Fruit fly (Drosophila melanogaster): ENCODE data around the gene Sry-delta.

Gene Sry-delta

DNA sequence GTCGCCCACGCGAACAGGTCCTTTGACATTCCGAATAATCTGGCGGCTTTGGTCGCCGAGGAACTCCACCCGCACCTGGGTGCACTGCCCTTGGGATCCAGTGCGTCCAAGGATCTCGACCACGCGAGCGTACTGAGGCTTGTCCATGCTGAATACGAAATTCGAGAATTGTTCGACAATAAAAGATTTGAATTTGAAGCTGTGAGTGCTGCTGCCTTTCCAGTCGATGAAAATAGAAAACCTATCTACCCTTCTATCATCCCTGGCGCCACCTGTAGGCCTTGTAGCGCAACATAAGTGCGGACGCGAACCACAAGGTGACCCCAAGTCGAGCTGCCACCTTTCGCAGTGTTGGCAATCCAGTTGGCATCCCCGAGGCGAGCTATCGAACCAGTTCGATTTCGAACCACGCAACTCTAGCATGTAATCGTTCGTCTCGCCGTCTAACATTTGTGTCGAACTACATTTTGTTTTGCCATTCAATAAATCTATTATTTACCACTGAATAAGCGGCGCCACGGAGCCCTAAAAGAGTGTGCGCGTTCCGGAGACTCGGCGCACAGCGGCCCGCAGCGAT is 20.6 kb upstream of the Sry-delta start, which contains the start of the genes RpS28a and Axn (continued):
- TF ChIP-seq B-H1 (GFP tag; IDR thresholded peaks at IDR 0.05) (no peak), CG9932 (GFP tag; IDR thresholded peaks at IDR 0.05) (peak; percentile 65), Dip3 (GFP tag; optimal IDR thresholded peaks at IDR 0.05) (no peak), CG17359 (tag; optimal IDR thresholded peaks at IDR 0.05) (no peak), Trl (optimal IDR thresholded peaks at IDR 0.05) (no peak), Trl (GFP tag; optimal IDR thresholded peaks at IDR 0.05) (no peak), zfh2 (GFP tag; optimal IDR thresholded peaks at IDR 0.05) (no peak), CG15073 (GFP tag; optimal IDR thresholded peaks at IDR 0.05) (no peak), cad (GFP tag; optimal IDR thresholded peaks at IDR 0.05) (no peak), CG13775 (GFP tag; optimal IDR thresholded peaks at IDR 0.05) (no peak), Tbp (GFP tag; optimal IDR thresholded peaks at IDR 0.05) (no peak), dimm (GFP tag; IDR thresholded peaks at IDR 0.05) (no peak), CG1647 (GFP tag; optimal IDR thresholded peaks at IDR 0.05) (no peak), CG3838 (GFP tag; optimal IDR thresholded peaks at IDR 0.05) (no peak), HLH4C (GFP tag; IDR thresholded peaks at IDR 0.05; ENCODE audit: partially characterized antibody) (peak; percentile 14; the same call in 1 of the 3 replicates), CG4404 (GFP tag; IDR thresholded peaks at IDR 0.05) (no peak), CG8944 (GFP tag; optimal IDR thresholded peaks at IDR 0.05) (peak; percentile 50), CG32772 (GFP tag; IDR thresholded peaks at IDR 0.05) (no peak), CG9797 (GFP tag; optimal IDR thresholded peaks at IDR 0.05) (peak; percentile 43), CG12942 (GFP tag; optimal IDR thresholded peaks at IDR 0.05) (no peak), CG2678 (tag; optimal IDR thresholded peaks at IDR 0.05) (no peak), zfh1 (GFP tag; IDR thresholded peaks at IDR 0.05) (no peak), kay (GFP tag; optimal IDR thresholded peaks at IDR 0.05) (no peak), ci (GFP tag; IDR thresholded peaks at IDR 0.05) (peak; percentile 32; the same call in 1 of the 3 replicates), pros (GFP tag; optimal IDR thresholded peaks at IDR 0.05) (no peak), ato (GFP tag; IDR thresholded peaks at IDR 0.05; ENCODE audit: partially characterized antibody) (peak; percentile 1; the same call in 1 of the 2 replicates), pum (GFP tag; optimal IDR thresholded peaks at IDR 0.05) (no peak), p53 (GFP tag; optimal IDR thresholded peaks at IDR 0.05) (peak; percentile 39), gem (tag; optimal IDR thresholded peaks at IDR 0.05) (no peak), CG11456 (GFP tag; IDR thresholded peaks at IDR 0.05) (peak; percentile 73; the same call in 2 of the 3 replicates), Xrp1 (GFP tag; IDR thresholded peaks at IDR 0.05) (no peak), nerfin-2 (GFP tag; IDR thresholded peaks at IDR 0.05; ENCODE audit: partially characterized antibody) (0 out of 2 replicates have a peak, but pooled peaks have one; percentile 7), gsb (GFP tag; IDR thresholded peaks at IDR 0.05) (no peak), Ptx1 (GFP tag; IDR thresholded peaks at IDR 0.05) (no peak), Xbp1 (GFP tag; optimal IDR thresholded peaks at IDR 0.05) (peak; percentile 43), CG12769 (tag; optimal IDR thresholded peaks at IDR 0.05) (no peak), croc (GFP tag; conservative IDR thresholded peaks at IDR 0.05) (no peak), CG3163 (GFP tag; optimal IDR thresholded peaks at IDR 0.05) (no peak), D19B (GFP tag; optimal IDR thresholded peaks at IDR 0.05) (no peak), cato (GFP tag; optimal IDR thresholded peaks at IDR 0.05; ENCODE audit: borderline replicate concordance) (no peak), Side (GFP tag; optimal IDR thresholded peaks at IDR 0.05) (no peak), dysf (GFP tag; IDR thresholded peaks at IDR 0.05) (peak; percentile 37; the same call in 1 of the 3 replicates), H15 (GFP tag; IDR thresholded peaks at IDR 0.05) (no peak), esg (GFP tag; conservative IDR thresholded peaks at IDR 0.05) (no peak), klu (GFP tag; IDR thresholded peaks at IDR 0.05) (no peak), cg (GFP tag; optimal IDR thresholded peaks at IDR 0.05) (no peak), ara (GFP tag; IDR thresholded peaks at IDR 0.05) (no peak), fd64A (GFP tag; optimal IDR thresholded peaks at IDR 0.05) (no peak), slp2 (GFP tag; optimal IDR thresholded peaks at IDR 0.05) (no peak), CG7987 (GFP tag; optimal IDR thresholded peaks at IDR 0.05) (peak; percentile 39), CG17829 (tag; optimal IDR thresholded peaks at IDR 0.05) (no peak), nmo (GFP tag; optimal IDR thresholded peaks at IDR 0.05) (peak; percentile 19)
